Fruit fly (Drosophila melanogaster) whole organism, embryonic: ENCODE measurements around the gene Prim1.
A peak's percentile ranks its signal among the peaks of the same experiment; 100 is the strongest.

ENCODE experiments used
- Bdp1 ChIP-seq: fragments of 200-800 bp; sonication (Bioruptor generic); optimal IDR thresholded peaks from 3 replicates; lab custom pipeline; 2016; ENCODE audit warnings: missing biosample characterization, missing genetic modification characterization
- BtbVII ChIP-seq: fragments of 200-800 bp; sonication (Bioruptor generic); optimal IDR thresholded peaks from 3 replicates; lab custom pipeline; 2017; ENCODE audit warnings: missing biosample characterization, mild to moderate bottlenecking, missing genetic modification characterization
- Bteb2 ChIP-seq: fragments of 200-800 bp; sonication (Bioruptor generic); optimal IDR thresholded peaks from 2 replicates; lab custom pipeline; 2016; ENCODE audit warnings: missing biosample characterization, missing genetic modification characterization
- CG10147 ChIP-seq: fragments of 200-800 bp; sonication (Bioruptor generic); optimal IDR thresholded peaks from 2 replicates; lab custom pipeline; 2019; ENCODE audit warnings: missing biosample characterization, mild to moderate bottlenecking, missing genetic modification characterization, moderate library complexity
- CG10321 ChIP-seq: fragments of 200-800 bp; sonication (Bioruptor generic); IDR thresholded peaks from 2 replicates; pipeline ENCODE4 v1.3.6; 2022; ENCODE audit warnings: missing biosample characterization, missing genetic modification characterization
- CG11093 ChIP-seq: fragments of 200-800 bp; sonication (Bioruptor generic); IDR thresholded peaks from 3 replicates; pipeline ENCODE4 v1.3.6; 2022; ENCODE audit warnings: missing biosample characterization, missing genetic modification characterization
- CG11247 ChIP-seq: fragments of 200-800 bp; sonication (Bioruptor generic); IDR thresholded peaks from 2 replicates; pipeline ENCODE4 v1.3.6; 2022; ENCODE audit warnings: missing biosample characterization, missing genetic modification characterization
- CG11560 ChIP-seq: fragments of 200-800 bp; sonication (Bioruptor generic); IDR thresholded peaks from 3 replicates; pipeline ENCODE4 v1.3.6; 2022; ENCODE audit warnings: missing biosample characterization, missing genetic modification characterization
- CG16863 ChIP-seq: fragments of 200-800 bp; sonication (Bioruptor generic); optimal IDR thresholded peaks from 3 replicates; lab custom pipeline; 2016; ENCODE audit warnings: missing biosample characterization, missing genetic modification characterization
- CG17186 ChIP-seq: fragments of 200-800 bp; sonication (Bioruptor generic); optimal IDR thresholded peaks from 3 replicates; lab custom pipeline; 2017; ENCODE audit warnings: missing biosample characterization, missing genetic modification reagents, missing genetic modification characterization
- CG17829 ChIP-seq: fragments of 200-800 bp; optimal IDR thresholded peaks from 2 replicates; lab custom pipeline; 2019; ENCODE audit warnings: missing biosample characterization, mild to moderate bottlenecking, missing genetic modification characterization, moderate library complexity
- CG33213 ChIP-seq: fragments of 200-800 bp; sonication (Bioruptor generic); optimal IDR thresholded peaks from 3 replicates; lab custom pipeline; 2016; ENCODE audit warnings: missing biosample characterization, missing genetic modification characterization
- CG3847 ChIP-seq: fragments of 200-800 bp; sonication (Bioruptor generic); IDR thresholded peaks from 2 replicates; pipeline ENCODE4 v1.3.6; 2022; ENCODE audit warnings: missing biosample characterization, missing genetic modification characterization
- CG3995 ChIP-seq: fragments of 200-800 bp; sonication (Bioruptor generic); optimal IDR thresholded peaks from 3 replicates; lab custom pipeline; 2016; ENCODE audit warnings: missing biosample characterization, missing genetic modification characterization
- CG6854 ChIP-seq: fragments of 200-800 bp; sonication (Bioruptor generic); optimal IDR thresholded peaks from 3 replicates; lab custom pipeline; 2017; ENCODE audit warnings: missing biosample characterization, mild to moderate bottlenecking, missing genetic modification characterization
- CG8089 ChIP-seq: fragments of 200-800 bp; sonication (Bioruptor generic); optimal IDR thresholded peaks from 3 replicates; lab custom pipeline; 2016; ENCODE audit warnings: missing biosample characterization, missing genetic modification characterization
- CG8359 ChIP-seq: fragments of 200-800 bp; sonication (Bioruptor generic); optimal IDR thresholded peaks from 2 replicates; lab custom pipeline; 2017; ENCODE audit warnings: missing biosample characterization, mild to moderate bottlenecking, missing genetic modification characterization, borderline replicate concordance
- CrebB ChIP-seq: fragments of 200-800 bp; sonication (Bioruptor generic); optimal IDR thresholded peaks from 3 replicates; lab custom pipeline; 2018; ENCODE audit warnings: missing biosample characterization, mild to moderate bottlenecking, missing genetic modification characterization
- Deaf1 ChIP-seq: fragments of 200-800 bp; optimal IDR thresholded peaks from 3 replicates; lab custom pipeline; 2019; ENCODE audit warnings: missing biosample characterization, mild to moderate bottlenecking, missing genetic modification characterization, moderate library complexity
- Dip2 ChIP-seq: fragments of 200-800 bp; sonication (Bioruptor generic); IDR thresholded peaks from 2 replicates; pipeline ENCODE4 v1.3.6; 2022; ENCODE audit warnings: missing biosample characterization, missing genetic modification characterization
- Doc2 ChIP-seq: fragments of 200-800 bp; sonication (Bioruptor generic); IDR thresholded peaks from 2 replicates; pipeline ENCODE4 v1.3.6; 2022; ENCODE audit warnings: missing biosample characterization, missing genetic modification characterization
- E2f2 ChIP-seq: fragments of 200-800 bp; sonication (Bioruptor generic); IDR thresholded peaks from 2 replicates; pipeline ENCODE4 v1.3.6; 2022; ENCODE audit warnings: missing biosample characterization, missing genetic modification characterization
- Fer1 ChIP-seq: fragments of 200-800 bp; sonication (Bioruptor generic); optimal IDR thresholded peaks from 2 replicates; lab custom pipeline; 2017; ENCODE audit warnings: missing biosample characterization, mild to moderate bottlenecking, missing genetic modification characterization
- HHEX ChIP-seq: fragments of 200-800 bp; sonication (Bioruptor generic); optimal IDR thresholded peaks from 3 replicates; lab custom pipeline; 2017; ENCODE audit warnings: missing biosample characterization, mild to moderate bottlenecking, missing genetic modification characterization, missing genetic modification reagents
- Lhr ChIP-seq: fragments of 200-800 bp; sonication (Bioruptor generic); optimal IDR thresholded peaks from 3 replicates; lab custom pipeline; 2017; ENCODE audit warnings: mild to moderate bottlenecking, missing biosample characterization, missing genetic modification reagents, missing genetic modification characterization
- Lim3 ChIP-seq: fragments of 200-800 bp; sonication (Bioruptor generic); IDR thresholded peaks from 2 replicates; pipeline ENCODE4 v1.3.6; 2022; ENCODE audit warnings: missing biosample characterization, missing genetic modification characterization
- NC2β ChIP-seq: fragments of 200-800 bp; sonication (Bioruptor generic); optimal IDR thresholded peaks from 2 replicates; lab custom pipeline; 2016; ENCODE audit warnings: missing biosample characterization, missing genetic modification characterization
- Nf-YB ChIP-seq: fragments of 200-800 bp; sonication (Bioruptor generic); optimal IDR thresholded peaks from 3 replicates; lab custom pipeline; 2019; ENCODE audit warnings: missing biosample characterization, mild to moderate bottlenecking, missing genetic modification characterization, moderate library complexity
- Optix ChIP-seq: fragments of 200-800 bp; sonication (Bioruptor generic); IDR thresholded peaks from 3 replicates; pipeline ENCODE4 v1.3.6; 2022; ENCODE audit warnings: missing biosample characterization, missing genetic modification characterization
- Poxn ChIP-seq: fragments of 200-800 bp; sonication (Bioruptor generic); IDR thresholded peaks from 2 replicates; pipeline ENCODE4 v1.3.6; 2022; ENCODE audit warnings: missing biosample characterization, missing genetic modification characterization
- amos ChIP-seq: fragments of 200-800 bp; sonication (Bioruptor generic); IDR thresholded peaks from 2 replicates; pipeline ENCODE4 v1.3.6; 2022; ENCODE audit warnings: missing biosample characterization, missing genetic modification characterization; ENCODE audit not compliant: partially characterized antibody
- ara ChIP-seq: fragments of 200-800 bp; sonication (Bioruptor generic); IDR thresholded peaks from 2 replicates; pipeline ENCODE4 v1.3.6; 2022; ENCODE audit warnings: missing biosample characterization, missing genetic modification characterization
- croc ChIP-seq: fragments of 200-800 bp; sonication (Bioruptor generic); conservative IDR thresholded peaks from 3 replicates; pipeline ENCODE4 v1.3.6; 2022; ENCODE audit warnings: missing biosample characterization, missing genetic modification characterization
- cwo ChIP-seq: fragments of 200-800 bp; sonication (Bioruptor generic); optimal IDR thresholded peaks from 3 replicates; lab custom pipeline; 2017; ENCODE audit warnings: missing biosample characterization, missing genetic modification characterization, mild to moderate bottlenecking, moderate library complexity, missing genetic modification reagents
- gro ChIP-seq: fragments of 200-800 bp; sonication (Bioruptor generic); optimal IDR thresholded peaks from 2 replicates; lab custom pipeline; 2016; ENCODE audit warnings: missing biosample characterization, missing genetic modification characterization
- gsb-n ChIP-seq: fragments of 200-800 bp; sonication (Bioruptor generic); optimal IDR thresholded peaks from 3 replicates; lab custom pipeline; 2018; ENCODE audit warnings: missing biosample characterization, mild to moderate bottlenecking, missing genetic modification characterization
- ken ChIP-seq: fragments of 200-800 bp; sonication (Bioruptor generic); IDR thresholded peaks from 3 replicates; pipeline ENCODE4 v1.3.6; 2022; ENCODE audit warnings: missing biosample characterization, missing genetic modification characterization
- kni ChIP-seq: fragments of 200-800 bp; sonication (Bioruptor generic); optimal IDR thresholded peaks from 3 replicates; lab custom pipeline; 2017; ENCODE audit warnings: mild to moderate bottlenecking, missing biosample characterization, missing genetic modification reagents, missing genetic modification characterization
- lmd ChIP-seq: fragments of 200-800 bp; sonication (Bioruptor generic); IDR thresholded peaks from 2 replicates; pipeline ENCODE4 v1.3.6; 2022; ENCODE audit warnings: missing biosample characterization, missing genetic modification characterization
- lola ChIP-seq, 3 experiments: fragments of >200 bp in 2 of 3; fragments of 200-800 bp in 1 of 3; sonication (Bioruptor generic) in 1 of 3; optimal IDR thresholded peaks; 2 replicates each; lab custom pipeline; 2017 to 2019; ENCODE audit warnings: missing biosample characterization in 3 of 3, missing genetic modification characterization in 3 of 3, mild to moderate bottlenecking in 1 of 3, moderate library complexity in 1 of 3
- onecut ChIP-seq: fragments of 200-800 bp; sonication (Bioruptor generic); IDR thresholded peaks from 2 replicates; pipeline ENCODE4 v1.3.6; 2022; ENCODE audit warnings: missing biosample characterization, missing genetic modification characterization
- pfk ChIP-seq: fragments of 200-800 bp; sonication (Bioruptor generic); optimal IDR thresholded peaks from 2 replicates; lab custom pipeline; 2018; ENCODE audit warnings: missing biosample characterization, mild to moderate bottlenecking, missing genetic modification characterization, moderate library complexity
- pho ChIP-seq: fragments of 200-800 bp; sonication (Bioruptor generic); optimal IDR thresholded peaks from 2 replicates; lab custom pipeline; 2016; ENCODE audit warnings: missing biosample characterization, missing genetic modification characterization
- ranshi ChIP-seq: fragments of 200-800 bp; sonication (Bioruptor generic); IDR thresholded peaks from 2 replicates; pipeline ENCODE4 v1.3.6; 2022; ENCODE audit warnings: missing biosample characterization, missing genetic modification characterization
- run ChIP-seq: fragments of 200-800 bp; sonication (Bioruptor generic); optimal IDR thresholded peaks from 3 replicates; lab custom pipeline; 2018; ENCODE audit warnings: missing biosample characterization, mild to moderate bottlenecking, missing genetic modification characterization
- tap ChIP-seq: fragments of 200-800 bp; optimal IDR thresholded peaks from 3 replicates; lab custom pipeline; 2019; ENCODE audit warnings: missing biosample characterization, mild to moderate bottlenecking, missing genetic modification characterization, moderate library complexity
- tup ChIP-seq: fragments of 200-800 bp; sonication (Bioruptor generic); optimal IDR thresholded peaks from 2 replicates; lab custom pipeline; 2016; ENCODE audit warnings: missing biosample characterization, mild to moderate bottlenecking, missing genetic modification characterization, moderate library complexity
- usp ChIP-seq: fragments of >200 bp; optimal IDR thresholded peaks from 2 replicates; lab custom pipeline; 2017; ENCODE audit warnings: missing biosample characterization, missing genetic modification characterization
- wdn ChIP-seq: fragments of 200-800 bp; sonication (Bioruptor generic); IDR thresholded peaks from 2 replicates; pipeline ENCODE4 v1.3.6; 2022; ENCODE audit warnings: missing biosample characterization, missing genetic modification characterization

Prim1 gene

DNA sequence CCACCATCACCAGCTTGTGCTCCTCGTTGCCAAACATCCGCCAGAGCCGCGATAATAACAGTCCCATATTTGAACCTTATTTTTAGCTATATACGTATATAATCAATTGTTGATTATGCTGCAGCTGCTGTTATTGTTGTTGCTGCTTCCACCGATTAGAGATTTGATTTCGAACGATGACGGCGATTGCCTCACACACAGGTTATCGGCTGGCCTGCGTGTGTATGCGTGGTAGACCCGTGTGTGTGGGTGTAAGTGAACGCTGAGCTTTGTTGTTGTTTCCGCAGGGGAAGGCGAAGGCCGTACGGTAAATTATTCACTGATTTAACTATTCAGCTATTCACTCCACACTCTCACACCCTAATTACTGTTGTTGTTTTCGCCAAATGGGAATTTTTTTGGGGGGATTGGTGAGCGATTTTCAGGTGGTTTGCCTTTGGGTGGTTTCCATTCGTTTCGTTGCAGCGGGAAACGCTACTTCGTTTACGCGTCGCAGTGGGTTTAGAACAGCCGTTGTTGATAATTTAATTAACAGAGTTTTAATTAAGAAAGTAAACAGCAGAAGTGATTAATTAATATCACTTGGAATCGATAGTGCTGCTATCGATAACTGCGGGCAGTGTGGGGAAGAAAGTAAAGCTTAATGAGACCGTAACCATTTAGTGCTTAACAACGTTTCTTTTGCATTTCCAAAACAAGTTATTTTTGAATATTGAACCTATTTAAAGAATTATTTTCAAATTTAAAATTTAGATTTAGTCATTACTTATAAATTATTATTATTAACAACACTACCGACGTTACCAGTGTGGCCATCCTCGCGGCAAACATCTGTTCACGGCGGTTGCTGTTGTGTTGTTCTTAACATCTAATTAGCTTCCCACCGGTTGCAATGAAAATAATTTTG lies 40.6 kb upstream of the Prim1 start, which contains the start of the genes Arl5 and CG13671 (continued):
- TF ChIP-seq lola (GFP tag; optimal IDR thresholded peaks at IDR 0.05; lab: Kevin White, UChicago) (peak in 2 of 3 experiments; percentile 16 to 60), Bteb2 (GFP tag; lab: Kevin White, UChicago) (peak; percentile 34), CG10321 (GFP tag; lab: Robert Waterston, UW) (0 out of 2 replicates have a peak, but pooled peaks have one; percentile 28), CG17186 (peak; percentile 3), run (tag; lab: Kevin White, UChicago) (no peak), Lim3 (GFP tag; lab: Robert Waterston, UW) (no peak), Doc2 (GFP tag; lab: Robert Waterston, UW) (no peak), cwo (GFP tag; lab: Kevin White, UChicago) (peak; percentile 44), HHEX (peak; percentile 65), CG10147 (GFP tag; lab: Kevin White, UChicago) (peak; percentile 63), CG11093 (peak; percentile 63), Dip2 (GFP tag; lab: Robert Waterston, UW) (no peak), gro (GFP tag; lab: Kevin White, UChicago) (peak; percentile 27), NC2β (GFP tag; lab: Kevin White, UChicago) (peak; percentile 48), CG17829 (tag; lab: Kevin White, UChicago) (peak; percentile 79), kni (GFP tag; lab: Kevin White, UChicago) (peak; percentile 60), Fer1 (peak; percentile 38), Bdp1 (GFP tag; lab: Kevin White, UChicago) (peak; percentile 61), ara (GFP tag; lab: Robert Waterston, UW) (peak; percentile 67; the same call in 1 of the 2 replicates), wdn (GFP tag; lab: Robert Waterston, UW) (peak; percentile 49; the same call in 1 of the 2 replicates), pfk (GFP tag; lab: Kevin White, UChicago) (no peak), usp (no peak), onecut (GFP tag; lab: Robert Waterston, UW) (no peak), tup (GFP tag; lab: Kevin White, UChicago) (peak; percentile 68), ken (GFP tag; lab: Robert Waterston, UW) (peak; percentile 83), CG3995 (peak; percentile 40), E2f2 (GFP tag; lab: Robert Waterston, UW) (peak; percentile 73), croc (peak; percentile 44), CG8089 (GFP tag; lab: Kevin White, UChicago) (peak; percentile 24), Optix (GFP tag; lab: Robert Waterston, UW) (peak; percentile 62; the same call in 1 of the 3 replicates), gsb-n (tag; lab: Kevin White, UChicago) (peak; percentile 76), amos (GFP tag; lab: Robert Waterston, UW) (peak; percentile 72), CG6854 (no peak), CrebB (tag; lab: Kevin White, UChicago) (peak; percentile 7), Lhr (GFP tag; lab: Kevin White, UChicago) (peak; percentile 58), Deaf1 (tag; lab: Kevin White, UChicago) (no peak), ranshi (GFP tag; lab: Robert Waterston, UW) (peak; percentile 82; the same call in 1 of the 2 replicates), Poxn (GFP tag; lab: Robert Waterston, UW) (no peak), CG3847 (GFP tag; lab: Robert Waterston, UW) (peak; percentile 75), CG11560 (tag; lab: Robert Waterston, UW) (no peak), CG11247 (GFP tag; lab: Robert Waterston, UW) (peak; percentile 88), CG8359 (GFP tag; lab: Kevin White, UChicago) (no peak), CG16863 (GFP tag; lab: Kevin White, UChicago) (peak; percentile 54), Nf-YB (GFP tag; lab: Kevin White, UChicago) (peak; percentile 29), CG33213 (GFP tag; lab: Kevin White, UChicago) (peak; percentile 74), BtbVII (GFP tag; lab: Kevin White, UChicago) (no peak), tap (tag; lab: Kevin White, UChicago) (no peak), pho (peak; percentile 68), lmd (peak; percentile 63)
